Fruit fly (Drosophila melanogaster) whole organism, embryonic: ENCODE measurements around the gene Secp43.

ENCODE experiments used
- CG13624 ChIP-seq: fragments of 200-800 bp; sonication (Bioruptor generic); optimal IDR thresholded peaks from 2 replicates; lab custom pipeline; 2016; ENCODE audit warnings: missing biosample characterization, missing genetic modification characterization
- Dek ChIP-seq: fragments of 200-800 bp; sonication (Bioruptor generic); optimal IDR thresholded peaks from 3 replicates; lab custom pipeline; 2019; ENCODE audit warnings: missing biosample characterization, mild to moderate bottlenecking, missing genetic modification characterization, moderate library complexity
- zfh2 ChIP-seq: fragments of 200-800 bp; sonication (Bioruptor generic); optimal IDR thresholded peaks from 2 replicates; lab custom pipeline; 2016; ENCODE audit warnings: missing biosample characterization, missing genetic modification characterization

dm6 chr2L:4456539-4456994 is 2.3 kb upstream of the Secp43 start, which contains the start of gene Gs1l:
- TF ChIP-seq Dek (tag; lab: Kevin White, UChicago) (peak; percentile 38), zfh2 (GFP tag; lab: Kevin White, UChicago) (no peak), CG13624 (GFP tag; lab: Kevin White, UChicago) (no peak)
